Fruit fly (Drosophila melanogaster): Measurements from ENCODE around the gene CG13250.

The CG13250 gene

dm6 chr3L:20509121-20509934 is 24.2 kb upstream of the CG13250 start (continued):
- TF ChIP-seq pdm3 (GFP tag; optimal IDR thresholded peaks at IDR 0.05) = peak; percentile 81
- peak; percentile 63 for TF ChIP-seq CG10631 (GFP tag; optimal IDR thresholded peaks at IDR 0.05)
- peak; percentile 82 for TF ChIP-seq lz (GFP tag; optimal IDR thresholded peaks at IDR 0.05)
- peak; percentile 59 for TF ChIP-seq CG9139 (GFP tag; optimal IDR thresholded peaks at IDR 0.05)
- TF ChIP-seq CG1621 (tag; optimal IDR thresholded peaks at IDR 0.05) = peak; percentile 48
- peak; percentile 82 for TF ChIP-seq CG6276 (GFP tag; optimal IDR thresholded peaks at IDR 0.05)
- peak; percentile 81 for TF ChIP-seq CG31627 (GFP tag; optimal IDR thresholded peaks at IDR 0.05)
- peak; percentile 96 for TF ChIP-seq Eip78C (GFP tag)
- peak; percentile 24; the same call in 1 of the 3 replicates for TF ChIP-seq eg (GFP tag; IDR thresholded peaks at IDR 0.05)
- peak; percentile 69 for TF ChIP-seq vri (GFP tag; optimal IDR thresholded peaks at IDR 0.05)
- TF ChIP-seq Lpt (GFP tag; optimal IDR thresholded peaks at IDR 0.05) = peak; percentile 67
- TF ChIP-seq CG4318 (GFP tag; optimal IDR thresholded peaks at IDR 0.05) = peak; percentile 67
- TF ChIP-seq CG15336 (GFP tag; IDR thresholded peaks at IDR 0.05) = peak; percentile 70
- TF ChIP-seq Gug (GFP tag; IDR thresholded peaks at IDR 0.05) = peak; percentile 23; the same call in 1 of the 2 replicates
- peak; percentile 69 for TF ChIP-seq Ets96B (tag; optimal IDR thresholded peaks at IDR 0.05)
- peak; percentile 84 for TF ChIP-seq net (GFP tag; optimal IDR thresholded peaks at IDR 0.05)

dm6 chr3L:20511499-20512108 is 21.9 kb upstream of the CG13250 start:
- TF ChIP-seq CG16779 (tag; optimal IDR thresholded peaks at IDR 0.05) (peak; percentile 10), Hr39 (GFP tag; optimal IDR thresholded peaks at IDR 0.05) (no peak), ss (GFP tag; optimal IDR thresholded peaks at IDR 0.05) (peak; percentile 10 to 39), topi (GFP tag; optimal IDR thresholded peaks at IDR 0.05) (no peak), CG7368 (GFP tag; optimal IDR thresholded peaks at IDR 0.05) (no peak), Sox15 (GFP tag; optimal IDR thresholded peaks at IDR 0.05) (no peak), CG11902 (GFP tag; optimal IDR thresholded peaks at IDR 0.05) (no peak), svp (GFP tag) (peak; percentile 99), fkh (GFP tag; optimal IDR thresholded peaks at IDR 0.05) (no peak), pdm3 (GFP tag; optimal IDR thresholded peaks at IDR 0.05) (no peak), Blimp-1 (GFP tag; optimal IDR thresholded peaks at IDR 0.05) (no peak), Ets96B (tag; optimal IDR thresholded peaks at IDR 0.05) (no peak), CG6792 (GFP tag; optimal IDR thresholded peaks at IDR 0.05) (no peak), dac (GFP tag; optimal IDR thresholded peaks at IDR 0.05) (no peak), net (GFP tag; optimal IDR thresholded peaks at IDR 0.05) (no peak), achi (GFP tag; optimal IDR thresholded peaks at IDR 0.05) (no peak), CG11294 (GFP tag; IDR thresholded peaks at IDR 0.05) (no peak), acj6 (GFP tag; optimal IDR thresholded peaks at IDR 0.05) (no peak), CG6808 (GFP tag; optimal IDR thresholded peaks at IDR 0.05) (no peak), CG10669 (GFP tag; optimal IDR thresholded peaks at IDR 0.05) (no peak), salr (GFP tag; optimal IDR thresholded peaks at IDR 0.05) (no peak), esn (GFP tag; optimal IDR thresholded peaks at IDR 0.05) (no peak), CG6163 (GFP tag; IDR thresholded peaks at IDR 0.05) (no peak), CG31627 (GFP tag; optimal IDR thresholded peaks at IDR 0.05) (no peak)

dm6 chr3L:20514101-20514500 is 19.4 kb upstream of the CG13250 start:
- TF ChIP-seq dsx (GFP tag; optimal IDR thresholded peaks at IDR 0.05; ENCODE audit: poor library complexity, severe bottlenecking) (no peak), Eip78C (GFP tag) (peak; percentile 29), CG7368 (GFP tag; optimal IDR thresholded peaks at IDR 0.05) (no peak), Hr38 (GFP tag; optimal IDR thresholded peaks at IDR 0.05) (no peak)
